Worm (Caenorhabditis elegans): Measurements from ENCODE around the gene npr-40.

- TF ChIP-seq hmbx-1 (tag; optimal IDR thresholded peaks at IDR 0.05) (no peak), aly-1 (tag; optimal IDR thresholded peaks at IDR 0.05) (no peak), B0310.2 (tag; optimal IDR thresholded peaks at IDR 0.05) (no peak), sea-1 (GFP tag; conservative IDR thresholded peaks at IDR 0.05) (no peak), ama-1 (optimal IDR thresholded peaks at IDR 0.05) (no peak), pes-1 (GFP tag; IDR thresholded peaks at IDR 0.05) (no peak), hmg-4 (GFP tag; optimal IDR thresholded peaks at IDR 0.05) (no peak), ceh-13 (GFP tag; optimal IDR thresholded peaks at IDR 0.05) (no peak), F13C5.2 (tag; optimal IDR thresholded peaks at IDR 0.05) (no peak), tra-4 (tag; optimal IDR thresholded peaks at IDR 0.05) (no peak), ets-7 (tag; optimal IDR thresholded peaks at IDR 0.05) (no peak)
These were observed 20.4 kb upstream of the npr-40 start, which contains the start of gene lips-8 for ce11 chrX:14898205-14898604.
